Fruit fly (Drosophila melanogaster) whole organism, embryonic: ENCODE data around the gene CG16904.

Experiments
- Ada2b ChIP-seq: fragments of 200-800 bp; sonication (Bioruptor generic); IDR thresholded peaks from 2 replicates; pipeline ENCODE4 v1.3.6; 2022; ENCODE audit warnings: missing biosample characterization, missing genetic modification characterization
- Bgb ChIP-seq: fragments of 200-800 bp; sonication (Bioruptor generic); IDR thresholded peaks from 2 replicates; pipeline ENCODE4 v1.3.6; 2022; ENCODE audit warnings: missing biosample characterization, missing genetic modification characterization; ENCODE audit not compliant: partially characterized antibody
- CG10543 ChIP-seq: fragments of 200-800 bp; sonication (Bioruptor generic); optimal IDR thresholded peaks from 3 replicates; lab custom pipeline; 2017; ENCODE audit warnings: missing biosample characterization, mild to moderate bottlenecking, missing genetic modification characterization, moderate library complexity
- CG11560 ChIP-seq: fragments of 200-800 bp; sonication (Bioruptor generic); IDR thresholded peaks from 3 replicates; pipeline ENCODE4 v1.3.6; 2022; ENCODE audit warnings: missing biosample characterization, missing genetic modification characterization
- CG14441 ChIP-seq: fragments of 200-800 bp; sonication (Bioruptor generic); IDR thresholded peaks from 2 replicates; pipeline ENCODE4 v1.3.6; 2022; ENCODE audit warnings: missing biosample characterization, missing genetic modification characterization
- CG15269 ChIP-seq: fragments of 200-800 bp; sonication (Bioruptor generic); optimal IDR thresholded peaks from 2 replicates; lab custom pipeline; 2018; ENCODE audit warnings: missing biosample characterization, mild to moderate bottlenecking, missing genetic modification characterization, moderate library complexity
- CG15479 ChIP-seq: fragments of 200-800 bp; sonication (Bioruptor generic); optimal IDR thresholded peaks from 3 replicates; lab custom pipeline; 2019; ENCODE audit warnings: missing biosample characterization, mild to moderate bottlenecking, missing genetic modification characterization, moderate library complexity
- CG17186 ChIP-seq: fragments of 200-800 bp; sonication (Bioruptor generic); optimal IDR thresholded peaks from 3 replicates; lab custom pipeline; 2017; ENCODE audit warnings: missing biosample characterization, missing genetic modification reagents, missing genetic modification characterization
- CG17361 ChIP-seq: fragments of 200-800 bp; sonication (Bioruptor generic); IDR thresholded peaks from 3 replicates; pipeline ENCODE4 v1.3.6; 2022; ENCODE audit warnings: missing biosample characterization, missing genetic modification characterization
- CG18599 ChIP-seq: fragments of 200-800 bp; sonication (Bioruptor generic); optimal IDR thresholded peaks from 3 replicates; lab custom pipeline; 2017; ENCODE audit warnings: missing biosample characterization, missing genetic modification characterization, mild to moderate bottlenecking, moderate library complexity, missing genetic modification reagents
- CG2199 ChIP-seq: fragments of 200-800 bp; sonication (Bioruptor generic); IDR thresholded peaks from 3 replicates; pipeline ENCODE4 v1.3.6; 2022; ENCODE audit warnings: missing biosample characterization, missing genetic modification characterization
- CG4282 ChIP-seq: fragments of 200-800 bp; sonication (Bioruptor generic); optimal IDR thresholded peaks from 2 replicates; lab custom pipeline; 2016; ENCODE audit warnings: missing biosample characterization, missing genetic modification characterization
- CG4424 ChIP-seq: fragments of 200-800 bp; sonication (Bioruptor generic); optimal IDR thresholded peaks from 3 replicates; lab custom pipeline; 2016; ENCODE audit warnings: missing biosample characterization, missing genetic modification characterization
- CG4617 ChIP-seq: fragments of 200-800 bp; sonication (Bioruptor generic); optimal IDR thresholded peaks from 3 replicates; lab custom pipeline; 2016; ENCODE audit warnings: missing biosample characterization, missing genetic modification characterization, borderline replicate concordance
- CG4854 ChIP-seq: fragments of 200-800 bp; sonication (Bioruptor generic); optimal IDR thresholded peaks from 2 replicates; lab custom pipeline; 2016; ENCODE audit warnings: missing biosample characterization, missing genetic modification characterization, inconsistent platforms
- CG7271 ChIP-seq: fragments of 200-800 bp; sonication (Bioruptor generic); optimal IDR thresholded peaks from 2 replicates; lab custom pipeline; 2018; ENCODE audit warnings: missing biosample characterization, mild to moderate bottlenecking, missing genetic modification characterization, moderate library complexity
- CG8478 ChIP-seq: fragments of >200 bp; optimal IDR thresholded peaks from 2 replicates; lab custom pipeline; 2018
- CG9437 ChIP-seq: fragments of 200-800 bp; sonication (Bioruptor generic); optimal IDR thresholded peaks from 2 replicates; lab custom pipeline; 2018; ENCODE audit warnings: missing biosample characterization, mild to moderate bottlenecking, missing genetic modification characterization
- Dbx ChIP-seq: fragments of 200-800 bp; sonication (Bioruptor generic); IDR thresholded peaks from 3 replicates; pipeline ENCODE4 v1.3.6; 2022; ENCODE audit warnings: missing biosample characterization, missing genetic modification characterization
- Dek ChIP-seq: fragments of 200-800 bp; sonication (Bioruptor generic); optimal IDR thresholded peaks from 3 replicates; lab custom pipeline; 2019; ENCODE audit warnings: missing biosample characterization, mild to moderate bottlenecking, missing genetic modification characterization, moderate library complexity
- Dip3 ChIP-seq: fragments of 200-800 bp; sonication (Bioruptor generic); optimal IDR thresholded peaks from 3 replicates; lab custom pipeline; 2016; ENCODE audit warnings: missing biosample characterization, missing genetic modification characterization
- E2f1 ChIP-seq: fragments of 200-800 bp; sonication (Bioruptor generic); IDR thresholded peaks from 2 replicates; pipeline ENCODE4 v1.3.6; 2022; ENCODE audit warnings: missing biosample characterization, missing genetic modification characterization
- Fer3 ChIP-seq: fragments of 200-800 bp; sonication (Bioruptor generic); optimal IDR thresholded peaks from 2 replicates; lab custom pipeline; 2018; ENCODE audit warnings: missing biosample characterization, mild to moderate bottlenecking, missing genetic modification characterization, moderate library complexity
- HmgZ ChIP-seq: fragments of 200-800 bp; sonication (Bioruptor generic); optimal IDR thresholded peaks from 2 replicates; lab custom pipeline; 2018; ENCODE audit warnings: missing biosample characterization, mild to moderate bottlenecking, missing genetic modification characterization
- Jarid2 ChIP-seq: fragments of 200-800 bp; sonication (Bioruptor generic); optimal IDR thresholded peaks from 3 replicates; lab custom pipeline; 2017; ENCODE audit warnings: mild to moderate bottlenecking, missing biosample characterization, missing genetic modification reagents, missing genetic modification characterization
- Nf-YC ChIP-seq: fragments of 200-800 bp; optimal IDR thresholded peaks from 3 replicates; lab custom pipeline; 2019; ENCODE audit warnings: missing biosample characterization, mild to moderate bottlenecking, missing genetic modification characterization, moderate library complexity
- Oaz ChIP-seq: fragments of 200-800 bp; sonication (Bioruptor generic); IDR thresholded peaks from 2 replicates; pipeline ENCODE4 v1.3.6; 2022; ENCODE audit warnings: missing biosample characterization, missing genetic modification characterization
- abd-A ChIP-seq: fragments of 200-800 bp; sonication (Bioruptor generic); optimal IDR thresholded peaks from 3 replicates; lab custom pipeline; 2019; ENCODE audit warnings: missing biosample characterization, mild to moderate bottlenecking, missing genetic modification characterization, moderate library complexity
- ara ChIP-seq: fragments of 200-800 bp; sonication (Bioruptor generic); IDR thresholded peaks from 2 replicates; pipeline ENCODE4 v1.3.6; 2022; ENCODE audit warnings: missing biosample characterization, missing genetic modification characterization
- cas ChIP-seq: fragments of 200-800 bp; sonication (Bioruptor generic); IDR thresholded peaks from 2 replicates; pipeline ENCODE4 v1.3.6; 2022; ENCODE audit warnings: missing biosample characterization, missing genetic modification characterization
- da ChIP-seq: fragments of 200-800 bp; sonication (Bioruptor generic); optimal IDR thresholded peaks from 2 replicates; lab custom pipeline; 2016; ENCODE audit warnings: missing biosample characterization, missing genetic modification characterization
- dm ChIP-seq: fragments of 200-800 bp; sonication (Bioruptor generic); optimal IDR thresholded peaks from 3 replicates; lab custom pipeline; 2016; ENCODE audit warnings: missing biosample characterization, missing genetic modification characterization
- ewg ChIP-seq: fragments of 200-800 bp; sonication (Bioruptor generic); optimal IDR thresholded peaks from 3 replicates; lab custom pipeline; 2017; ENCODE audit warnings: mild to moderate bottlenecking, missing biosample characterization, missing genetic modification reagents, missing genetic modification characterization
- fru ChIP-seq: fragments of >200 bp; optimal IDR thresholded peaks from 2 replicates; lab custom pipeline; 2017
- gcm2 ChIP-seq: fragments of 200-800 bp; sonication (Bioruptor generic); optimal IDR thresholded peaks from 2 replicates; lab custom pipeline; 2016; ENCODE audit warnings: missing biosample characterization, missing genetic modification characterization
- lilli ChIP-seq: fragments of 200-800 bp; sonication (Bioruptor generic); optimal IDR thresholded peaks from 3 replicates; lab custom pipeline; 2016; ENCODE audit warnings: missing biosample characterization, missing genetic modification characterization
- peb ChIP-seq: fragments of 200-800 bp; sonication (Bioruptor generic); IDR thresholded peaks from 2 replicates; pipeline ENCODE4 v1.3.6; 2022; ENCODE audit warnings: missing biosample characterization, missing genetic modification characterization
- repo ChIP-seq: fragments of 200-800 bp; sonication (Bioruptor generic); optimal IDR thresholded peaks from 2 replicates; lab custom pipeline; 2016; ENCODE audit warnings: missing biosample characterization, missing genetic modification characterization
- sens-2 ChIP-seq: fragments of 200-800 bp; sonication (Bioruptor generic); IDR thresholded peaks from 2 replicates; pipeline ENCODE4 v1.3.6; 2022; ENCODE audit warnings: missing biosample characterization, missing genetic modification characterization
- shn ChIP-seq: fragments of 200-800 bp; sonication (Bioruptor generic); optimal IDR thresholded peaks from 3 replicates; lab custom pipeline; 2016; ENCODE audit warnings: missing biosample characterization, missing genetic modification characterization
- sob ChIP-seq: fragments of 200-800 bp; sonication (Bioruptor generic); IDR thresholded peaks from 2 replicates; pipeline ENCODE4 v1.3.6; 2022; ENCODE audit warnings: missing biosample characterization, missing genetic modification characterization
- sr ChIP-seq: fragments of 200-800 bp; sonication (Bioruptor generic); IDR thresholded peaks from 3 replicates; pipeline ENCODE4 v1.3.6; 2022; ENCODE audit warnings: missing biosample characterization, missing genetic modification characterization
- stc ChIP-seq: fragments of 200-800 bp; sonication (Bioruptor generic); IDR thresholded peaks from 2 replicates; pipeline ENCODE4 v1.3.6; 2022; ENCODE audit warnings: missing biosample characterization, missing genetic modification characterization
- tna ChIP-seq: fragments of 200-800 bp; sonication (Bioruptor generic); IDR thresholded peaks from 2 replicates; pipeline ENCODE4 v1.3.6; 2022; ENCODE audit warnings: missing biosample characterization, missing genetic modification characterization; ENCODE audit not compliant: partially characterized antibody
- ttk ChIP-seq: fragments of 200-800 bp; sonication (Bioruptor generic); IDR thresholded peaks from 2 replicates; pipeline ENCODE4 v2.1.2; 2022; ENCODE audit warnings: missing biosample characterization, missing genetic modification characterization
- tx ChIP-seq: fragments of 200-800 bp; sonication (Bioruptor generic); optimal IDR thresholded peaks from 2 replicates; lab custom pipeline; 2016; ENCODE audit warnings: missing biosample characterization, missing genetic modification characterization
- wor ChIP-seq: fragments of 200-800 bp; sonication (Bioruptor generic); IDR thresholded peaks from 2 replicates; pipeline ENCODE4 v1.3.6; 2022; ENCODE audit warnings: missing biosample characterization, missing genetic modification characterization
- zen2 ChIP-seq: fragments of 200-800 bp; sonication (Bioruptor generic); IDR thresholded peaks from 3 replicates; pipeline ENCODE4 v1.3.6; 2022; ENCODE audit warnings: missing biosample characterization, missing genetic modification characterization; ENCODE audit not compliant: partially characterized antibody
- zfh1 ChIP-seq: fragments of 200-800 bp; sonication (Bioruptor generic); IDR thresholded peaks from 3 replicates; pipeline ENCODE4 v1.3.6; 2022; ENCODE audit warnings: missing biosample characterization, missing genetic modification characterization

The CG16904 gene

DNA sequence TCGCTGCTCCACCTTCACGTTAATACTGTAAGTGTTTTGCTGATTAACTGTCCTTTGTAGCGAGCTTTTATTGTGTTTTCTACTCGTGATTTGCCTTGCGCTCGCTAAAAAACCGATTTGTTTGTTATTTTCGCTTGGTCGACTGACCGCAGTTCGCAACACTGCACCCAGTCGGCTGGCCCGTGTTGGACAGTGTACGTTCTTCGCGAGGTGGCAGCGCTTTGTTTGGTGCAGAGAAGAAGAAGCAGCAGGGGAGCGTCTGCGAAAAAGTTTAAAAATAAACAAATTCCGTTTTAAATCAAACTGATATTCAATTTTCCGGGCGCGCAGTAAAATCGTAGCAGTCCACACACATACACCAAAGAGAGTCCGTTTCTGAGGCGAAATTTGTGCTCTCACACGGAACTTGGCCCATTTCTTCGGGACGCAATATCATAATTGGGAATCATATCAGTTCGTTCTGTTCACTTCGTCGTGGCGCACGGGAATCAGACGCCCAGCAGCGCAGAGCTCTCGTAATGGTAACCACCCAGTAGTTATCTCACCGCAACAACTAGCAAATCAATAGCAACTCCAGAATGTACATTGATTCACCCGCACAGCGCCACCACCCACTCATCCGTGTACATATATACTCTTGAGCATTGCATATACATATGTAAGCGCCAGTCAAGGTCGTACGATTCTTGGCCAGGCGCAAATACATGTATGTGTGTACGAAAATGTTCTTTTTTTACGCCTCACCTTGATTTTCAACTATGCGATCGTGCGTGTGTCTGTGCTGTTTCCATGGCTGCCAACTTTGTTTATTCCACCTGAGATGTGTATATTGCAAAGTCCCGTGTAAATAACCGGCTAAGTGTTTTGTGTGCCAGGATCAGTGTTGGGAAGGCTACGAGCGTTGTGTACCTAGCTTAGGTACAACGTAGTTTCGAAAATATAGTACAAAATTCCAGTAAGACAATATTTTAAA, 48.9 kb downstream of the CG16904 start, which contains the start of gene Naa80 (continued):
- TF ChIP-seq gcm2 (GFP tag; lab: Kevin White, UChicago): no peak
- TF ChIP-seq Ada2b: no peak
- peak; percentile 72 for TF ChIP-seq CG10543
- 0 out of 3 replicates have a peak, but pooled peaks have one; percentile 10 for TF ChIP-seq CG17361
- TF ChIP-seq Nf-YC: peak; percentile 52
- no peak for TF ChIP-seq Oaz (GFP tag; lab: Robert Waterston, UW)
- peak; percentile 83 for TF ChIP-seq Dip3
- TF ChIP-seq stc: no peak
- TF ChIP-seq HmgZ: peak; percentile 87
- TF ChIP-seq tx (GFP tag; lab: Kevin White, UChicago): peak; percentile 69
- peak; percentile 66 for TF ChIP-seq Bgb (GFP tag; lab: Robert Waterston, UW)
- TF ChIP-seq ara (GFP tag; lab: Robert Waterston, UW): peak; percentile 43; the same call in 1 of the 2 replicates
- TF ChIP-seq Jarid2 (GFP tag; lab: Kevin White, UChicago): no peak
- no peak for TF ChIP-seq CG15479 (GFP tag; lab: Kevin White, UChicago)
- peak; percentile 86 for TF ChIP-seq sob (GFP tag; lab: Robert Waterston, UW)
- TF ChIP-seq E2f1 (GFP tag; lab: Robert Waterston, UW): peak; percentile 58; the same call in 1 of the 2 replicates
- no peak for TF ChIP-seq CG8478 (lab: Kevin White, UChicago)
- no peak for TF ChIP-seq fru (lab: Kevin White, UChicago)
- TF ChIP-seq CG4617 (GFP tag; lab: Kevin White, UChicago): peak; percentile 98
- TF ChIP-seq Dbx: peak; percentile 78
- TF ChIP-seq dm (GFP tag; lab: Kevin White, UChicago): peak; percentile 67
- peak; percentile 46 for TF ChIP-seq ttk (GFP tag; lab: Robert Waterston, UW)
- TF ChIP-seq ewg (GFP tag; lab: Kevin White, UChicago): peak; percentile 58
- TF ChIP-seq cas: peak; percentile 26; the same call in 1 of the 2 replicates
- TF ChIP-seq CG14441 (GFP tag; lab: Robert Waterston, UW): peak; percentile 35; the same call in 1 of the 2 replicates
- TF ChIP-seq Fer3 (tag; lab: Kevin White, UChicago): peak; percentile 45
- TF ChIP-seq CG4854: peak; percentile 27
- TF ChIP-seq zen2 (GFP tag; lab: Robert Waterston, UW): no peak
- TF ChIP-seq sens-2 (GFP tag; lab: Robert Waterston, UW): no peak
- peak; percentile 75 for TF ChIP-seq lilli (GFP tag; lab: Kevin White, UChicago)
- TF ChIP-seq wor (GFP tag; lab: Robert Waterston, UW): no peak
- peak; percentile 38 for TF ChIP-seq CG15269
- peak; percentile 47 for TF ChIP-seq CG4424
- peak; percentile 38 for TF ChIP-seq da (GFP tag; lab: Kevin White, UChicago)
- TF ChIP-seq CG18599: peak; percentile 74
- TF ChIP-seq sr (GFP tag; lab: Robert Waterston, UW): no peak
- no peak for TF ChIP-seq abd-A (tag; lab: Kevin White, UChicago)
- peak; percentile 64 for TF ChIP-seq CG17186 (GFP tag; lab: Kevin White, UChicago)
- TF ChIP-seq Dek (tag; lab: Kevin White, UChicago): peak; percentile 34
- TF ChIP-seq tna (GFP tag; lab: Robert Waterston, UW): peak; percentile 48; the same call in 1 of the 2 replicates
- TF ChIP-seq CG4282 (GFP tag; lab: Kevin White, UChicago): peak; percentile 64
- TF ChIP-seq CG11560 (tag; lab: Robert Waterston, UW): no peak
- TF ChIP-seq CG9437: no peak
- peak; percentile 57 for TF ChIP-seq repo
- TF ChIP-seq zfh1: peak; percentile 64
- TF ChIP-seq peb (GFP tag; lab: Robert Waterston, UW): no peak
- TF ChIP-seq CG7271 (tag; lab: Kevin White, UChicago): no peak
- TF ChIP-seq shn (GFP tag; lab: Kevin White, UChicago): peak; percentile 67
- TF ChIP-seq CG2199 (GFP tag; lab: Robert Waterston, UW): peak; percentile 15; the same call in 1 of the 3 replicates
